Fruit fly (Drosophila melanogaster): Measurements from ENCODE around the gene CG13474.
A peak's percentile ranks its signal among the peaks of the same experiment; 100 is the strongest.

The CG13474 gene

dm6 chr3L:14654737-14655136 is 42.2 kb downstream of the CG13474 start (continued):
- no peak for TF ChIP-seq prd (optimal IDR thresholded peaks at IDR 0.05)
- no peak for TF ChIP-seq prd (GFP tag; IDR thresholded peaks at IDR 0.05)
- no peak for TF ChIP-seq Sox102F (GFP tag; optimal IDR thresholded peaks at IDR 0.05)
- TF ChIP-seq CG30020 (tag; optimal IDR thresholded peaks at IDR 0.05) = no peak
- TF ChIP-seq insv (GFP tag; optimal IDR thresholded peaks at IDR 0.05) = no peak

- TF ChIP-seq H15 (GFP tag; IDR thresholded peaks at IDR 0.05) (peak; percentile 50; the same call in 1 of the 3 replicates), NFAT (GFP tag; IDR thresholded peaks at IDR 0.05) (no peak), CG2678 (tag; optimal IDR thresholded peaks at IDR 0.05) (peak; percentile 85), CG7372 (GFP tag; IDR thresholded peaks at IDR 0.05) (no peak), pros (GFP tag; optimal IDR thresholded peaks at IDR 0.05) (no peak), Ada2b (GFP tag; IDR thresholded peaks at IDR 0.05) (peak; percentile 68), ATbp (GFP tag; optimal IDR thresholded peaks at IDR 0.05) (peak; percentile 64), CG11723 (GFP tag; optimal IDR thresholded peaks at IDR 0.05) (peak; percentile 67), ranshi (GFP tag; IDR thresholded peaks at IDR 0.05) (peak; percentile 72; the same call in 1 of the 2 replicates), CG11456 (GFP tag; IDR thresholded peaks at IDR 0.05) (peak; percentile 62; the same call in 1 of the 3 replicates), run (tag; optimal IDR thresholded peaks at IDR 0.05) (peak; percentile 58), CG11695 (GFP tag; IDR thresholded peaks at IDR 0.05) (peak; percentile 57; the same call in 2 of the 3 replicates), stwl (tag; optimal IDR thresholded peaks at IDR 0.05) (peak; percentile 16), CG18619 (GFP tag; optimal IDR thresholded peaks at IDR 0.05) (peak; percentile 57), CG16815 (GFP tag; optimal IDR thresholded peaks at IDR 0.05) (peak; percentile 74), CG7928 (GFP tag; optimal IDR thresholded peaks at IDR 0.05) (no peak), TFAM (GFP tag; optimal IDR thresholded peaks at IDR 0.05) (no peak), unc-4 (GFP tag; IDR thresholded peaks at IDR 0.05; ENCODE audit: partially characterized antibody) (no peak), CG1832 (GFP tag; optimal IDR thresholded peaks at IDR 0.05) (no peak), amos (GFP tag; IDR thresholded peaks at IDR 0.05; ENCODE audit: partially characterized antibody) (no peak), vfl (GFP tag; optimal IDR thresholded peaks at IDR 0.05) (no peak), cas (GFP tag; IDR thresholded peaks at IDR 0.05) (0 out of 2 replicates have a peak, but pooled peaks have one; percentile 22), Atf6 (GFP tag; IDR thresholded peaks at IDR 0.05) (peak; percentile 48; the same call in 1 of the 2 replicates), Ssrp (tag; optimal IDR thresholded peaks at IDR 0.05) (peak; percentile 86), CG4820 (GFP tag; optimal IDR thresholded peaks at IDR 0.05) (peak; percentile 79), trh (GFP tag; optimal IDR thresholded peaks at IDR 0.05) (peak; percentile 50), CG12744 (GFP tag; optimal IDR thresholded peaks at IDR 0.05) (peak; percentile 37), gce (GFP tag; IDR thresholded peaks at IDR 0.05) (0 out of 3 replicates have a peak, but pooled peaks have one; percentile 54), Bgb (GFP tag; IDR thresholded peaks at IDR 0.05; ENCODE audit: partially characterized antibody) (no peak), CG5953 (GFP tag; IDR thresholded peaks at IDR 0.05) (peak; percentile 21; the same call in 1 of the 2 replicates), Elba2 (GFP tag; optimal IDR thresholded peaks at IDR 0.05) (no peak), az2 (GFP tag; optimal IDR thresholded peaks at IDR 0.05) (peak; percentile 86), CG9727 (GFP tag; optimal IDR thresholded peaks at IDR 0.05) (peak; percentile 56), CG8478 (optimal IDR thresholded peaks at IDR 0.05) (no peak), CG3838 (GFP tag; optimal IDR thresholded peaks at IDR 0.05) (peak; percentile 25), CG2889 (GFP tag; IDR thresholded peaks at IDR 0.05) (0 out of 3 replicates have a peak, but pooled peaks have one; percentile 15), Ravus (GFP tag; IDR thresholded peaks at IDR 0.05) (no peak), lola (GFP tag; optimal IDR thresholded peaks at IDR 0.05) (peak in 1 of 3 experiments; percentile 94), nerfin-1 (tag; optimal IDR thresholded peaks at IDR 0.05) (peak; percentile 81), corto (GFP tag; optimal IDR thresholded peaks at IDR 0.05) (peak; percentile 63), Antp (GFP tag; optimal IDR thresholded peaks at IDR 0.05) (peak; percentile 12), ken (GFP tag; IDR thresholded peaks at IDR 0.05) (peak; percentile 64; the same call in 1 of the 3 replicates), Nf-YA (GFP tag; IDR thresholded peaks at IDR 0.05) (no peak), ase (GFP tag; IDR thresholded peaks at IDR 0.05) (no peak; the same call in 2 of the 3 replicates), CG15696 (tag; optimal IDR thresholded peaks at IDR 0.05) (peak; percentile 53)
Measured at dm6 chr3L:14652554-14652953, 44.4 kb downstream of the CG13474 start.

Data from whole organism, embryonic.